Worm (Caenorhabditis elegans) whole organism, L4/young adult: ENCODE data around the gene srab-6.

ENCODE experiments used
- dao-5 ChIP-seq: sonication (generic microtip); optimal IDR thresholded peaks from 2 replicates; lab custom pipeline; 2016; ENCODE audit warnings: missing genotype, missing genetic modification characterization, moderate library complexity, missing compliant biosample characterization
- him-1 ChIP-seq: sonication (generic microtip); optimal IDR thresholded peaks from 2 replicates; lab custom pipeline; 2016; ENCODE audit warnings: missing genotype, missing genetic modification reagents, missing genetic modification characterization, missing compliant biosample characterization

DNA sequence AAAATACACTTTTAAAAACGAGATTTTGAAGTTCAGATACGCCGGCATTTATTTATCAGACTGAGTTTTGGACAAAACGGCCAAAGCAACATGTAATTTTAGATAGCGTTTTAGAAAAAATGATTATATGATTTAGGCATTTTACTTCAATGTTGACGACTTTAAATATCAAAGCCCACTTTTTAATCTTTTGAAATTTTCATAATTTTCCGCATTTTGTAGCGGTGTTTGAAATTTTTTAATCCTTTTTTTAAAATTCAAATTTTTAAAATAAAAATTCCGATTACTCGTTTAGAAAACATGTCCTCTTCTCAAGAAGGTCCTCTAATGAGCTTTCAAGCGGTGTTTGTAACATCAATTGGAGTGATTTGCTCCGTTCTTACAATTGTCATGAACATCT lies 18.1 kb upstream of the srab-6 start, which contains the start of gene srbc-6:
- TF ChIP-seq dao-5 (tag; lab: Kevin White, UChicago) (no peak), him-1 (no peak)
